Worm (Caenorhabditis elegans): ENCODE results near the gene W09D6.1.

- TF ChIP-seq ztf-29 (GFP tag; IDR thresholded peaks at IDR 0.05), result no peak
- no peak for TF ChIP-seq ztf-23 (GFP tag; IDR thresholded peaks at IDR 0.05)
- no peak for TF ChIP-seq T22C8.4 (GFP tag; IDR thresholded peaks at IDR 0.05)
- TF ChIP-seq klf-2 (GFP tag; conservative IDR thresholded peaks at IDR 0.05), result no peak
- TF ChIP-seq cog-1 (tag; optimal IDR thresholded peaks at IDR 0.05), result no peak
- no peak for TF ChIP-seq tab-1 (GFP tag; IDR thresholded peaks at IDR 0.05)
- no peak for TF ChIP-seq flt-1 (GFP tag; IDR thresholded peaks at IDR 0.05)
- no peak for TF ChIP-seq med-1 (GFP tag; optimal IDR thresholded peaks at IDR 0.05; ENCODE audit: insufficient read depth)
- no peak for TF ChIP-seq ref-1 (GFP tag; conservative IDR thresholded peaks at IDR 0.05)
Measured at ce11 chrIII:11069265-11069664, 612 bp downstream of the W09D6.1 start.
